Fruit fly (Drosophila melanogaster): Measurements from ENCODE around the gene CG3281.
A peak's percentile ranks its signal among the peaks of the same experiment; 100 is the strongest.

Gene CG3281

dm6 chr3R:11948903-11949358, 13.7 kb downstream of the CG3281 start, which contains the start of gene Cad87A (continued):
- TF ChIP-seq Jarid2 (GFP tag; optimal IDR thresholded peaks at IDR 0.05) (peak; percentile 96), C15 (GFP tag; IDR thresholded peaks at IDR 0.05) (no peak), Side (GFP tag; optimal IDR thresholded peaks at IDR 0.05) (peak; percentile 47), br (optimal IDR thresholded peaks at IDR 0.05) (no peak), Stat92E (GFP tag; optimal IDR thresholded peaks at IDR 0.05) (peak in 1 of 3 experiments; percentile 62), CG16779 (GFP tag; IDR thresholded peaks at IDR 0.05) (no peak), insv (GFP tag; optimal IDR thresholded peaks at IDR 0.05) (peak in 1 of 2 experiments; percentile 9), prd (optimal IDR thresholded peaks at IDR 0.05) (no peak), prd (GFP tag; IDR thresholded peaks at IDR 0.05) (no peak), CG15269 (tag; optimal IDR thresholded peaks at IDR 0.05) (no peak), pb (GFP tag; optimal IDR thresholded peaks at IDR 0.05) (no peak), bigmax (GFP tag; optimal IDR thresholded peaks at IDR 0.05) (peak; percentile 67), CG7271 (tag; optimal IDR thresholded peaks at IDR 0.05) (peak; percentile 31), CG7357 (GFP tag; IDR thresholded peaks at IDR 0.05) (no peak), Dref (GFP tag; IDR thresholded peaks at IDR 0.05) (no peak), gro (GFP tag; optimal IDR thresholded peaks at IDR 0.05) (peak; percentile 82), CG18599 (GFP tag; optimal IDR thresholded peaks at IDR 0.05) (peak; percentile 47), Vsx1 (GFP tag; optimal IDR thresholded peaks at IDR 0.05) (peak; percentile 67), Dek (tag; optimal IDR thresholded peaks at IDR 0.05) (no peak), ems (GFP tag; optimal IDR thresholded peaks at IDR 0.05) (peak; percentile 34), sima (GFP tag; optimal IDR thresholded peaks at IDR 0.05) (no peak), inv (GFP tag; IDR thresholded peaks at IDR 0.05; ENCODE audit: partially characterized antibody) (no peak), ham (GFP tag; IDR thresholded peaks at IDR 0.05) (no peak), Atf3 (GFP tag; optimal IDR thresholded peaks at IDR 0.05) (no peak), CG4730 (GFP tag; IDR thresholded peaks at IDR 0.05) (no peak), z (GFP tag; IDR thresholded peaks at IDR 0.05) (no peak), CG11456 (GFP tag; IDR thresholded peaks at IDR 0.05) (no peak), CG1832 (GFP tag; optimal IDR thresholded peaks at IDR 0.05) (no peak), CG17829 (tag; optimal IDR thresholded peaks at IDR 0.05) (peak; percentile 69), NK7.1 (GFP tag; optimal IDR thresholded peaks at IDR 0.05) (peak; percentile 7), dmrt11E (tag; optimal IDR thresholded peaks at IDR 0.05) (no peak), dmrt99B (tag; optimal IDR thresholded peaks at IDR 0.05) (no peak), stwl (tag; optimal IDR thresholded peaks at IDR 0.05) (peak; percentile 53), jumu (GFP tag; optimal IDR thresholded peaks at IDR 0.05) (no peak), CG6813 (GFP tag; optimal IDR thresholded peaks at IDR 0.05) (peak; percentile 11), jing (GFP tag; optimal IDR thresholded peaks at IDR 0.05) (no peak), Tbp (GFP tag; optimal IDR thresholded peaks at IDR 0.05) (no peak), Hr78 (GFP tag; optimal IDR thresholded peaks at IDR 0.05) (no peak), lilli (GFP tag; optimal IDR thresholded peaks at IDR 0.05) (no peak), salm (tag; optimal IDR thresholded peaks at IDR 0.05) (no peak), fu2 (GFP tag; optimal IDR thresholded peaks at IDR 0.05) (no peak), chm (GFP tag; IDR thresholded peaks at IDR 0.05) (no peak), unpg (GFP tag; optimal IDR thresholded peaks at IDR 0.05) (peak; percentile 15), CG17802 (tag; optimal IDR thresholded peaks at IDR 0.05) (no peak), h (optimal IDR thresholded peaks at IDR 0.05) (no peak), TFAM (GFP tag; optimal IDR thresholded peaks at IDR 0.05) (no peak), CG14860 (GFP tag; IDR thresholded peaks at IDR 0.05; ENCODE audit: partially characterized antibody) (no peak), run (tag; optimal IDR thresholded peaks at IDR 0.05) (peak; percentile 36), CG11504 (tag; optimal IDR thresholded peaks at IDR 0.05) (peak; percentile 38), bcd (GFP tag; optimal IDR thresholded peaks at IDR 0.05) (no peak), tio (GFP tag; optimal IDR thresholded peaks at IDR 0.05) (no peak), gfzf (GFP tag; optimal IDR thresholded peaks at IDR 0.05) (peak; percentile 91)
